Worm (Caenorhabditis elegans): ENCODE data around the gene T06E8.8.

DNA sequence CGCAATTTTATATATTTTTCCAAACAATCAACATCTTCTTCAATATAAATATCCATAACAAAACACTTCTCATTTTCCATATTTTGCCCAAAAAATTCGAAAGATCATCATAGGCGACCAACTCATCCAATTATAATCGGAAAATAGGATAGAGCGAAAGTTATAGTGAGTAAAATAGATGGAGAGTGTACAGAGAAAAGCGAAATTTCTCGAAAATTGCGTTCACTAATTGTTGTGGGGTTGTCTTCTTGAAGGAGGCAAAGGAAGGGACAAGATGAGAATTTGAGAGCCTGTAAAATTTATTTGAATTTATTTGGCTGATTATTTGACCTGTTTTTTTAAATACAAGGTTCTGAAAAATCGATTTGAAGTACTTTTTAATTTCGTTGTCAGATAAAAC is 8.0 kb upstream of the T06E8.8 start:
- TF ChIP-seq ama-1 (optimal IDR thresholded peaks at IDR 0.05) (no peak), zag-1 (tag; optimal IDR thresholded peaks at IDR 0.05) (no peak), lir-3 (tag; optimal IDR thresholded peaks at IDR 0.05; ENCODE audit: poor library complexity) (no peak)
